Worm (Caenorhabditis elegans) whole organism, early embryonic: Measurements from ENCODE around the gene F09E5.7.

ENCODE experiments used
- B0310.2 ChIP-seq: sonication (generic microtip); optimal IDR thresholded peaks from 2 replicates; lab custom pipeline; 2016; ENCODE audit warnings: mild to moderate bottlenecking, missing genetic modification characterization, missing compliant biosample characterization
- F13C5.2 ChIP-seq: sonication (generic microtip); optimal IDR thresholded peaks from 2 replicates; lab custom pipeline; 2017; ENCODE audit warnings: mild to moderate bottlenecking, missing genetic modification characterization, inconsistent platforms, missing compliant biosample characterization
- aly-1 ChIP-seq: sonication (generic microtip); optimal IDR thresholded peaks from 2 replicates; lab custom pipeline; 2016; ENCODE audit warnings: missing genetic modification characterization, missing compliant biosample characterization
- ama-1 ChIP-seq: fragments of 150-350 bp; optimal IDR thresholded peaks from 2 replicates; lab custom pipeline; 2014
- ceh-13 ChIP-seq: fragments of 200-800 bp; sonication (Bioruptor generic); optimal IDR thresholded peaks from 2 replicates; lab custom pipeline; 2018; ENCODE audit warnings: mild to moderate bottlenecking, missing genetic modification characterization, missing compliant biosample characterization
- ceh-36 ChIP-seq: sonication (generic microtip); optimal IDR thresholded peaks from 2 replicates; lab custom pipeline; 2016; ENCODE audit warnings: missing genetic modification characterization, inconsistent platforms, missing compliant biosample characterization
- ets-7 ChIP-seq: sonication (generic microtip); optimal IDR thresholded peaks from 2 replicates; lab custom pipeline; 2016; ENCODE audit warnings: missing genotype, missing genetic modification characterization, missing compliant biosample characterization
- flt-1 ChIP-seq: fragments of 200-800 bp; sonication (Bioruptor generic); IDR thresholded peaks from 2 replicates; pipeline ENCODE4 v1.3.6; 2022; ENCODE audit warnings: missing genetic modification characterization, missing compliant biosample characterization
- hmbx-1 ChIP-seq: sonication (generic microtip); optimal IDR thresholded peaks from 2 replicates; lab custom pipeline; 2016; ENCODE audit warnings: mild to moderate bottlenecking, missing genetic modification characterization, missing compliant biosample characterization
- hmg-4 ChIP-seq: fragments of 200-800 bp; sonication (Bioruptor generic); optimal IDR thresholded peaks from 2 replicates; lab custom pipeline; 2018; ENCODE audit warnings: mild to moderate bottlenecking, missing genetic modification characterization, missing compliant biosample characterization
- hnd-1 ChIP-seq: sonication (generic microtip); optimal IDR thresholded peaks from 2 replicates; lab custom pipeline; 2016; ENCODE audit warnings: missing genetic modification characterization, missing compliant biosample characterization
- pes-1 ChIP-seq: fragments of 200-800 bp; sonication (Bioruptor generic); IDR thresholded peaks from 2 replicates; pipeline ENCODE4 v1.3.6; 2022; ENCODE audit warnings: missing genetic modification reagents, missing genetic modification characterization, missing compliant biosample characterization
- scrt-1 ChIP-seq: fragments of 200-800 bp; sonication (Bioruptor generic); IDR thresholded peaks from 2 replicates; pipeline ENCODE4 v1.3.6; 2022; ENCODE audit warnings: missing genetic modification characterization, missing compliant biosample characterization
- sea-1 ChIP-seq: fragments of 200-800 bp; sonication (Bioruptor generic); conservative IDR thresholded peaks from 2 replicates; pipeline ENCODE4 v1.3.6; 2022; ENCODE audit warnings: missing genetic modification characterization, missing compliant biosample characterization
- tbx-11 ChIP-seq: fragments of 200-800 bp; sonication (Bioruptor generic); IDR thresholded peaks from 2 replicates; pipeline ENCODE4 v1.3.6; 2022; ENCODE audit warnings: missing genetic modification characterization, missing compliant biosample characterization
- tbx-37 ChIP-seq: fragments of 200-800 bp; sonication (Bioruptor generic); conservative IDR thresholded peaks from 2 replicates; pipeline ENCODE4 v1.3.6; 2022; ENCODE audit warnings: missing genetic modification reagents, missing genetic modification characterization, missing compliant biosample characterization
- tra-4 ChIP-seq: sonication (generic microtip); optimal IDR thresholded peaks from 2 replicates; lab custom pipeline; 2017; ENCODE audit warnings: missing genetic modification characterization, missing compliant biosample characterization

Gene F09E5.7

ce11 chrII:5341573-5341972 lies 10.3 kb upstream of the F09E5.7 start:
- TF ChIP-seq pes-1 (GFP tag; lab: Robert Waterston, UW) (no peak), ceh-13 (GFP tag; lab: Kevin White, UChicago) (no peak), F13C5.2 (tag; lab: Kevin White, UChicago) (no peak), aly-1 (no peak), hmg-4 (GFP tag; lab: Kevin White, UChicago) (no peak), ama-1 (lab: Kevin White, UChicago) (no peak), B0310.2 (tag; lab: Kevin White, UChicago) (no peak), hmbx-1 (no peak), ceh-36 (tag; lab: Kevin White, UChicago) (no peak)

- TF ChIP-seq hnd-1 (tag; lab: Kevin White, UChicago): no peak
- TF ChIP-seq tra-4 (tag; lab: Kevin White, UChicago): no peak
- no peak for TF ChIP-seq hmg-4 (GFP tag; lab: Kevin White, UChicago)
- TF ChIP-seq scrt-1 (GFP tag; lab: Robert Waterston, UW): no peak
- no peak for TF ChIP-seq aly-1
- no peak for TF ChIP-seq pes-1 (GFP tag; lab: Robert Waterston, UW)
- no peak for TF ChIP-seq ceh-13 (GFP tag; lab: Kevin White, UChicago)
- TF ChIP-seq tbx-37 (GFP tag; lab: Robert Waterston, UW): no peak
- no peak for TF ChIP-seq ets-7 (tag; lab: Kevin White, UChicago)
- TF ChIP-seq ceh-36 (tag; lab: Kevin White, UChicago): no peak
- TF ChIP-seq hmbx-1: no peak
- TF ChIP-seq tbx-11 (GFP tag; lab: Robert Waterston, UW): no peak
- TF ChIP-seq ama-1 (lab: Kevin White, UChicago): no peak
- TF ChIP-seq sea-1: no peak
- TF ChIP-seq B0310.2 (tag; lab: Kevin White, UChicago): no peak
- no peak for TF ChIP-seq F13C5.2 (tag; lab: Kevin White, UChicago)
- TF ChIP-seq flt-1 (GFP tag; lab: Robert Waterston, UW): no peak
Observed at ce11 chrII:5342412-5342811, 9.5 kb upstream of the F09E5.7 start.

- no peak for TF ChIP-seq pes-1 (GFP tag; lab: Robert Waterston, UW)
- no peak for TF ChIP-seq tbx-37 (GFP tag; lab: Robert Waterston, UW)
- TF ChIP-seq hmbx-1: no peak
- TF ChIP-seq hmg-4 (GFP tag; lab: Kevin White, UChicago): no peak
- TF ChIP-seq sea-1: no peak
- TF ChIP-seq tbx-11 (GFP tag; lab: Robert Waterston, UW): no peak
- TF ChIP-seq ama-1 (lab: Kevin White, UChicago): no peak
- no peak for TF ChIP-seq aly-1
- no peak for TF ChIP-seq tra-4 (tag; lab: Kevin White, UChicago)
- no peak for TF ChIP-seq ets-7 (tag; lab: Kevin White, UChicago)
- TF ChIP-seq flt-1 (GFP tag; lab: Robert Waterston, UW): no peak
- no peak for TF ChIP-seq ceh-36 (tag; lab: Kevin White, UChicago)
- TF ChIP-seq scrt-1 (GFP tag; lab: Robert Waterston, UW): no peak
- no peak for TF ChIP-seq hnd-1 (tag; lab: Kevin White, UChicago)
Observed at ce11 chrII:5344775-5345174, 7.1 kb upstream of the F09E5.7 start, which contains the start of gene F09E5.14. Gene F09E5.14, minus strand, starts transcription at chrII:5344875.

ce11 chrII:5346350-5346749 lies 5.5 kb upstream of the F09E5.7 start:
- TF ChIP-seq tbx-37 (GFP tag; lab: Robert Waterston, UW) (0 out of 2 replicates have a peak, but pooled peaks have one; percentile 35), sea-1 (peak; percentile 87), scrt-1 (GFP tag; lab: Robert Waterston, UW) (peak; percentile 66; the same call in 1 of the 2 replicates), pes-1 (GFP tag; lab: Robert Waterston, UW) (peak; percentile 79; the same call in 1 of the 2 replicates), flt-1 (GFP tag; lab: Robert Waterston, UW) (0 out of 2 replicates have a peak, but pooled peaks have one; percentile 32), tbx-11 (GFP tag; lab: Robert Waterston, UW) (peak; percentile 78; the same call in 1 of the 2 replicates)

ce11 chrII:5350357-5350756 lies 1.5 kb upstream of the F09E5.7 start, which contains the start of gene F09E5.8:
Gene F09E5.8, plus strand, starts transcription at chrII:5350669.
- 0 out of 2 replicates have a peak, but pooled peaks have one; percentile 35 for TF ChIP-seq scrt-1 (GFP tag; lab: Robert Waterston, UW)
- peak; percentile 76 for TF ChIP-seq tbx-11 (GFP tag; lab: Robert Waterston, UW)
- peak; percentile 81 for TF ChIP-seq pes-1 (GFP tag; lab: Robert Waterston, UW)

ce11 chrII:5353642-5354041 lies 1.7 kb downstream of the F09E5.7 start:
- no peak for TF ChIP-seq tbx-37 (GFP tag; lab: Robert Waterston, UW)
- no peak for TF ChIP-seq B0310.2 (tag; lab: Kevin White, UChicago)
- TF ChIP-seq tra-4 (tag; lab: Kevin White, UChicago): no peak
- TF ChIP-seq pes-1 (GFP tag; lab: Robert Waterston, UW): peak; percentile 46; the same call in 1 of the 2 replicates

- TF ChIP-seq hmbx-1: no peak
- no peak for TF ChIP-seq flt-1 (GFP tag; lab: Robert Waterston, UW)
- TF ChIP-seq tbx-11 (GFP tag; lab: Robert Waterston, UW): no peak
- no peak for TF ChIP-seq ceh-36 (tag; lab: Kevin White, UChicago)
- TF ChIP-seq tra-4 (tag; lab: Kevin White, UChicago): no peak
- TF ChIP-seq sea-1: no peak
- TF ChIP-seq hnd-1 (tag; lab: Kevin White, UChicago): no peak
- no peak for TF ChIP-seq tbx-37 (GFP tag; lab: Robert Waterston, UW)
- no peak for TF ChIP-seq ama-1 (lab: Kevin White, UChicago)
- no peak for TF ChIP-seq aly-1
- TF ChIP-seq pes-1 (GFP tag; lab: Robert Waterston, UW): no peak
- TF ChIP-seq scrt-1 (GFP tag; lab: Robert Waterston, UW): no peak
- TF ChIP-seq F13C5.2 (tag; lab: Kevin White, UChicago): no peak
- TF ChIP-seq B0310.2 (tag; lab: Kevin White, UChicago): no peak
- no peak for TF ChIP-seq hmg-4 (GFP tag; lab: Kevin White, UChicago)
- TF ChIP-seq ceh-13 (GFP tag; lab: Kevin White, UChicago): no peak
Observed at ce11 chrII:5355384-5355783, 3.5 kb downstream of the F09E5.7 start, which contains the start of gene srg-69. Gene srg-69, plus strand, starts transcription at chrII:5355684.
